Worm (Caenorhabditis elegans) whole organism, young adult: ENCODE results near the gene Y45F10D.7.

Experiments
- B0261.1 ChIP-seq: sonication (generic microtip); optimal IDR thresholded peaks from 2 replicates; lab custom pipeline; 2016; ENCODE audit warnings: mild to moderate bottlenecking, missing genetic modification characterization, moderate library complexity, missing compliant biosample characterization
- C17E4.6 ChIP-seq: fragments of 200-800 bp; sonication (Bioruptor generic); IDR thresholded peaks from 2 replicates; pipeline ENCODE4 v1.3.6; 2022; ENCODE audit warnings: missing genetic modification reagents, missing genetic modification characterization, missing compliant biosample characterization
- F23B12.7 ChIP-seq: sonication (generic microtip); optimal IDR thresholded peaks from 2 replicates; lab custom pipeline; 2017; ENCODE audit warnings: missing genetic modification characterization, mild to moderate bottlenecking, missing compliant biosample characterization, antibody characterized with exemption, moderate library complexity; ENCODE audit not compliant: insufficient read depth
- F33H1.4 ChIP-seq: fragments of 200-800 bp; sonication (Bioruptor generic); IDR thresholded peaks from 2 replicates; pipeline ENCODE4 v1.3.6; 2022; ENCODE audit warnings: missing genetic modification reagents, missing genetic modification characterization, missing compliant biosample characterization
- F39B2.1 ChIP-seq: fragments of 200-800 bp; sonication (Bioruptor generic); IDR thresholded peaks from 2 replicates; pipeline ENCODE4 v1.3.6; 2022; ENCODE audit warnings: missing genetic modification reagents, missing genetic modification characterization, missing compliant biosample characterization
- F49E8.2 ChIP-seq: sonication (generic microtip); optimal IDR thresholded peaks from 3 replicates; lab custom pipeline; 2017; ENCODE audit warnings: missing genetic modification characterization, mild to moderate bottlenecking, missing compliant biosample characterization, antibody characterized with exemption, moderate library complexity; ENCODE audit not compliant: insufficient read depth
- F52B5.7 ChIP-seq: sonication (generic microtip); optimal IDR thresholded peaks from 2 replicates; lab custom pipeline; 2016; ENCODE audit warnings: mild to moderate bottlenecking, missing genetic modification characterization, missing compliant biosample characterization
- F57C9.4 ChIP-seq: sonication (generic microtip); optimal IDR thresholded peaks from 2 replicates; lab custom pipeline; 2017; ENCODE audit warnings: mild to moderate bottlenecking, missing genetic modification characterization, missing compliant biosample characterization
- T26A5.8 ChIP-seq: sonication (generic microtip); optimal IDR thresholded peaks from 2 replicates; lab custom pipeline; 2016; ENCODE audit warnings: missing genetic modification characterization, missing compliant biosample characterization
- Y56A3A.18 ChIP-seq: fragments of 200-800 bp; sonication (Bioruptor generic); IDR thresholded peaks from 2 replicates; pipeline ENCODE4 v1.3.6; 2022; ENCODE audit warnings: missing genetic modification reagents, missing genetic modification characterization, missing compliant biosample characterization
- ZK185.1 ChIP-seq: sonication (generic microtip); optimal IDR thresholded peaks from 2 replicates; lab custom pipeline; 2016; ENCODE audit warnings: mild to moderate bottlenecking, missing genetic modification characterization, missing compliant biosample characterization; ENCODE audit not compliant: poor library complexity, severe bottlenecking
- attf-6 ChIP-seq: fragments of 200-800 bp; sonication (Bioruptor generic); IDR thresholded peaks from 2 replicates; pipeline ENCODE4 v1.3.6; 2022; ENCODE audit warnings: missing genetic modification reagents, missing genetic modification characterization, missing compliant biosample characterization
- bed-1 ChIP-seq: fragments of 200-800 bp; sonication (Bioruptor generic); IDR thresholded peaks from 2 replicates; pipeline ENCODE4 v1.3.6; 2022; ENCODE audit warnings: missing genetic modification reagents, missing genetic modification characterization, missing compliant biosample characterization
- ccch-3 ChIP-seq: fragments of 200-800 bp; sonication (Bioruptor generic); optimal IDR thresholded peaks from 2 replicates; lab custom pipeline; 2018; ENCODE audit warnings: mild to moderate bottlenecking, missing genetic modification characterization, missing compliant biosample characterization
- ceh-100 ChIP-seq: fragments of 200-800 bp; sonication (Bioruptor generic); IDR thresholded peaks from 2 replicates; pipeline ENCODE4 v1.3.6; 2022; ENCODE audit warnings: missing genetic modification reagents, missing genetic modification characterization, missing compliant biosample characterization
- ceh-58 ChIP-seq: fragments of 200-800 bp; sonication (Bioruptor generic); IDR thresholded peaks from 2 replicates; pipeline ENCODE4 v1.3.6; 2022; ENCODE audit warnings: missing genetic modification characterization, missing compliant biosample characterization
- ceh-91 ChIP-seq: fragments of 200-800 bp; sonication (Bioruptor generic); IDR thresholded peaks from 2 replicates; pipeline ENCODE4 v1.3.6; 2022; ENCODE audit warnings: missing genetic modification reagents, missing genetic modification characterization, missing compliant biosample characterization
- die-1 ChIP-seq: sonication (generic microtip); optimal IDR thresholded peaks from 2 replicates; lab custom pipeline; 2016; ENCODE audit warnings: missing genotype, mild to moderate bottlenecking, missing genetic modification characterization, missing compliant biosample characterization
- dox-1 ChIP-seq: fragments of 200-800 bp; sonication (Bioruptor generic); IDR thresholded peaks from 2 replicates; pipeline ENCODE4 v1.3.6; 2022; ENCODE audit warnings: missing genetic modification reagents, missing genetic modification characterization, missing compliant biosample characterization
- efl-1 ChIP-seq: fragments of 150-350 bp; optimal IDR thresholded peaks from 2 replicates; lab custom pipeline; 2014; ENCODE audit warnings: missing biosample characterization, missing genetic modification reagents, missing genetic modification characterization
- egl-18 ChIP-seq: fragments of 200-800 bp; sonication (Bioruptor generic); IDR thresholded peaks from 2 replicates; pipeline ENCODE4 v1.3.6; 2022; ENCODE audit warnings: missing genetic modification reagents, missing genetic modification characterization, missing compliant biosample characterization
- fkh-3 ChIP-seq: sonication (generic microtip); optimal IDR thresholded peaks from 2 replicates; lab custom pipeline; 2016; ENCODE audit warnings: mild to moderate bottlenecking, missing genetic modification characterization, missing compliant biosample characterization
- gei-17 ChIP-seq: fragments of 200-800 bp; sonication (Bioruptor generic); optimal IDR thresholded peaks from 2 replicates; lab custom pipeline; 2018; ENCODE audit warnings: mild to moderate bottlenecking, missing genetic modification characterization, missing compliant biosample characterization
- hmg-1.2 ChIP-seq: fragments of 200-800 bp; sonication (Bioruptor generic); IDR thresholded peaks from 2 replicates; pipeline ENCODE4 v1.3.6; 2022; ENCODE audit warnings: missing genetic modification reagents, missing genetic modification characterization, missing compliant biosample characterization
- lag-1 ChIP-seq: fragments of 200-800 bp; sonication (Bioruptor generic); IDR thresholded peaks from 2 replicates; pipeline ENCODE4 v1.3.6; 2022; ENCODE audit warnings: missing genetic modification reagents, missing genetic modification characterization, missing compliant biosample characterization
- lin-26 ChIP-seq: fragments of 200-800 bp; sonication (Bioruptor generic); IDR thresholded peaks from 2 replicates; pipeline ENCODE4 v1.3.6; 2022; ENCODE audit warnings: missing genetic modification reagents, missing genetic modification characterization, missing compliant biosample characterization
- lin-35 ChIP-seq, 3 experiments: fragments of 150-350 bp in 2 of 3; sonication (generic microtip) in 1 of 3; optimal IDR thresholded peaks; 2 replicates each; lab custom pipeline; 2014 to 2018; ENCODE audit warnings: missing biosample characterization in 3 of 3, missing genetic modification characterization in 3 of 3, missing genetic modification reagents in 3 of 3
- lin-40 ChIP-seq: sonication (generic microtip); optimal IDR thresholded peaks from 2 replicates; lab custom pipeline; 2016; ENCODE audit warnings: missing genetic modification characterization, mild to moderate bottlenecking, missing compliant biosample characterization, missing genotype, missing genetic modification reagents
- lin-54 ChIP-seq: fragments of 200-800 bp; sonication (Bioruptor generic); optimal IDR thresholded peaks from 2 replicates; lab custom pipeline; 2018; ENCODE audit warnings: mild to moderate bottlenecking, missing genetic modification characterization, missing compliant biosample characterization
- lsy-27 ChIP-seq: sonication (generic microtip); optimal IDR thresholded peaks from 2 replicates; lab custom pipeline; 2017; ENCODE audit warnings: missing genetic modification characterization, mild to moderate bottlenecking, missing compliant biosample characterization, antibody characterized with exemption, missing genotype, borderline replicate concordance; ENCODE audit not compliant: insufficient read depth
- madf-10 ChIP-seq: sonication (generic microtip); optimal IDR thresholded peaks from 2 replicates; lab custom pipeline; 2016; ENCODE audit warnings: mild to moderate bottlenecking, missing genetic modification characterization, missing compliant biosample characterization
- madf-3 ChIP-seq: fragments of 200-800 bp; sonication (Bioruptor generic); IDR thresholded peaks from 2 replicates; pipeline ENCODE4 v1.3.6; 2022; ENCODE audit warnings: missing genetic modification reagents, missing genetic modification characterization, missing compliant biosample characterization
- madf-6 ChIP-seq: fragments of 200-800 bp; sonication (Bioruptor generic); IDR thresholded peaks from 2 replicates; pipeline ENCODE4 v1.3.6; 2022; ENCODE audit warnings: missing genetic modification reagents, missing genetic modification characterization, missing compliant biosample characterization
- mcd-1 ChIP-seq: fragments of 200-800 bp; sonication (Bioruptor generic); IDR thresholded peaks from 2 replicates; pipeline ENCODE4 v1.3.6; 2022; ENCODE audit warnings: missing genetic modification reagents, missing genetic modification characterization, missing compliant biosample characterization
- mel-28 ChIP-seq: sonication (generic microtip); optimal IDR thresholded peaks from 2 replicates; lab custom pipeline; 2016; ENCODE audit warnings: borderline replicate concordance, mild to moderate bottlenecking, missing genetic modification characterization, missing compliant biosample characterization
- nfyb-1 ChIP-seq: fragments of 200-800 bp; sonication (Bioruptor generic); IDR thresholded peaks from 2 replicates; pipeline ENCODE4 v1.3.6; 2022; ENCODE audit warnings: missing genetic modification reagents, missing genetic modification characterization, missing compliant biosample characterization
- pbrm-1 ChIP-seq: fragments of 200-800 bp; sonication (Bioruptor generic); IDR thresholded peaks from 2 replicates; pipeline ENCODE4 v1.3.6; 2022; ENCODE audit warnings: missing genetic modification reagents, missing genetic modification characterization, missing compliant biosample characterization
- pha-4 ChIP-seq: fragments of 150-350 bp; sonication (generic microtip); optimal IDR thresholded peaks from 2 replicates; lab custom pipeline; 2014; ENCODE audit warnings: missing biosample characterization, missing genetic modification reagents, missing genetic modification characterization
- repo-1 ChIP-seq: sonication (generic microtip); optimal IDR thresholded peaks from 2 replicates; lab custom pipeline; 2017; ENCODE audit warnings: mild to moderate bottlenecking, missing genetic modification characterization, missing compliant biosample characterization
- rpc-1 ChIP-seq, 2 experiments: fragments of 150-350 bp in 1 of 2; sonication (generic microtip) in 1 of 2; optimal IDR thresholded peaks; 2 replicates each; lab custom pipeline; 2014 to 2018; ENCODE audit warnings: missing biosample characterization in 1 of 2, missing genetic modification characterization in 1 of 2, missing genetic modification reagents in 1 of 2, missing genotype in 1 of 2
- snpc-1.1 ChIP-seq: sonication (generic microtip); optimal IDR thresholded peaks from 2 replicates; lab custom pipeline; 2017; ENCODE audit warnings: missing genetic modification characterization, mild to moderate bottlenecking, missing compliant biosample characterization, antibody characterized with exemption, moderate library complexity, missing genotype, missing genetic modification reagents; ENCODE audit not compliant: insufficient read depth
- snpc-1.3 ChIP-seq: sonication (generic microtip); optimal IDR thresholded peaks from 2 replicates; lab custom pipeline; 2017; ENCODE audit warnings: missing genetic modification characterization, mild to moderate bottlenecking, missing compliant biosample characterization, antibody characterized with exemption, moderate library complexity, missing genotype, missing genetic modification reagents; ENCODE audit not compliant: insufficient read depth
- sptf-2 ChIP-seq: fragments of 200-800 bp; sonication (Bioruptor generic); optimal IDR thresholded peaks from 2 replicates; lab custom pipeline; 2018; ENCODE audit warnings: mild to moderate bottlenecking, missing genetic modification characterization, missing compliant biosample characterization
- tbp1 ChIP-seq: fragments of 200-800 bp; sonication (Bioruptor generic); optimal IDR thresholded peaks from 2 replicates; lab custom pipeline; 2018; ENCODE audit warnings: mild to moderate bottlenecking, missing genetic modification characterization, missing compliant biosample characterization
- ztf-18 ChIP-seq: sonication (generic microtip); optimal IDR thresholded peaks from 2 replicates; lab custom pipeline; 2016; ENCODE audit warnings: missing genotype, mild to moderate bottlenecking, missing genetic modification characterization, missing compliant biosample characterization
- ztf-25 ChIP-seq: fragments of 200-800 bp; sonication (Bioruptor generic); IDR thresholded peaks from 2 replicates; pipeline ENCODE4 v1.3.6; 2022; ENCODE audit warnings: missing genetic modification reagents, missing genetic modification characterization, missing compliant biosample characterization
- ztf-26 ChIP-seq: sonication (generic microtip); optimal IDR thresholded peaks from 2 replicates; lab custom pipeline; 2017; ENCODE audit warnings: missing genetic modification characterization, missing compliant biosample characterization
- ztf-6 ChIP-seq: fragments of 200-800 bp; sonication (Bioruptor generic); IDR thresholded peaks from 2 replicates; pipeline ENCODE4 v1.3.6; 2022; ENCODE audit warnings: missing genetic modification reagents, missing genetic modification characterization, missing compliant biosample characterization

Gene Y45F10D.7

DNA sequence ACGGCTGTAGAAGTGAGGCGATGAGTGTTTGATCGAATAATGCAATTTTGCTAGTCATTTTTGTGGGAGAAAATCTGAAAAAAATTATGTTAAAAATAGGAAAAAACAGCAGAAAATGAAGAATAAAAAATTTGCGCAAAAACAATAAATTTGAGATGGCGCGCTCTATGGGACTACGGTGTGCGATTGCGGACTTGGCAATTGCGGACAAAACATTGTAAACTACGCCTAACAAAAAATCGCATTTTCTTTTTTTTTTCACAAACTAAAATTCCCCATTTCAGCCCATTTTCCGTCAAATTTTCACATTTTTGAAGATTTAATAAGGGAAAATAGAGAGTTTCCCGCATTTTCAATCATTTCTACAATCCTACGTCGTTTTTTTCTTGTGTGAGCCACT, at the start of gene Y45F10D.7, which contains the start of gene sas-6:
Gene Y45F10D.7 (plus strand): TSS at position 256 of the 400 bp plus-strand sequence.
Gene sas-6 (minus strand): TSS at position 80 of the 400 bp plus-strand sequence.
- TF ChIP-seq ztf-25 (GFP tag; lab: Robert Waterston, UW) (no peak), mel-28 (tag; lab: Kevin White, UChicago) (no peak), lin-54 (GFP tag; lab: Kevin White, UChicago) (peak; percentile 87), madf-10 (tag; lab: Kevin White, UChicago) (no peak), F39B2.1 (GFP tag; lab: Robert Waterston, UW) (no peak), madf-6 (GFP tag; lab: Robert Waterston, UW) (peak; percentile 72), pbrm-1 (GFP tag; lab: Robert Waterston, UW) (peak; percentile 34; the same call in 1 of the 2 replicates), ztf-6 (GFP tag; lab: Robert Waterston, UW) (no peak), hmg-1.2 (peak; percentile 38; the same call in 1 of the 2 replicates), F49E8.2 (tag; lab: Kevin White, UChicago) (peak; percentile 11), egl-18 (GFP tag; lab: Robert Waterston, UW) (no peak), ceh-58 (GFP tag; lab: Robert Waterston, UW) (no peak), gei-17 (no peak), F52B5.7 (tag; lab: Kevin White, UChicago) (no peak), madf-3 (no peak), ZK185.1 (tag; lab: Kevin White, UChicago) (peak; percentile 36), pha-4 (tag; lab: Kevin White, UChicago) (peak; percentile 27), Y56A3A.18 (GFP tag; lab: Robert Waterston, UW) (no peak), attf-6 (GFP tag; lab: Robert Waterston, UW) (peak; percentile 88), mcd-1 (GFP tag; lab: Robert Waterston, UW) (0 out of 2 replicates have a peak, but pooled peaks have one; percentile 30), die-1 (no peak), lin-40 (tag; lab: Kevin White, UChicago) (peak; percentile 6), ztf-18 (tag; lab: Kevin White, UChicago) (peak; percentile 23), F23B12.7 (tag; lab: Kevin White, UChicago) (peak; percentile 71), B0261.1 (tag; lab: Kevin White, UChicago) (no peak), sptf-2 (GFP tag; lab: Kevin White, UChicago) (no peak), ceh-91 (GFP tag; lab: Robert Waterston, UW) (peak; percentile 31; the same call in 1 of the 2 replicates), F33H1.4 (GFP tag; lab: Robert Waterston, UW) (peak; percentile 68), repo-1 (tag; lab: Kevin White, UChicago) (no peak), bed-1 (GFP tag; lab: Robert Waterston, UW) (no peak), tbp1 (GFP tag; lab: Kevin White, UChicago) (peak; percentile 62), ztf-26 (tag; lab: Kevin White, UChicago) (no peak), nfyb-1 (GFP tag; lab: Robert Waterston, UW) (no peak), lsy-27 (no peak), fkh-3 (tag; lab: Kevin White, UChicago) (no peak), F57C9.4 (tag; lab: Kevin White, UChicago) (no peak), ceh-100 (GFP tag; lab: Robert Waterston, UW) (no peak), snpc-1.1 (tag; lab: Kevin White, UChicago) (no peak), dox-1 (GFP tag; lab: Robert Waterston, UW) (peak; percentile 68), snpc-1.3 (tag; lab: Kevin White, UChicago) (peak; percentile 79), lin-35 (GFP tag; optimal IDR thresholded peaks at IDR 0.05; lab: Kevin White, UChicago) (peak in 1 of 3 experiments; percentile 78), lin-26 (GFP tag; lab: Robert Waterston, UW) (no peak), lag-1 (no peak), rpc-1 (optimal IDR thresholded peaks at IDR 0.05; lab: Kevin White, UChicago) (peak; percentile 6), rpc-1 (tag; optimal IDR thresholded peaks at IDR 0.05; lab: Kevin White, UChicago) (no peak), efl-1 (peak; percentile 89), ccch-3 (GFP tag; lab: Kevin White, UChicago) (no peak), C17E4.6 (no peak), T26A5.8 (tag; lab: Kevin White, UChicago) (no peak)
